Worm (Caenorhabditis elegans) whole organism, L4 larva: ENCODE measurements around the gene Y104H12D.2.

Experiments
- D1046.2 ChIP-seq: fragments of 200-800 bp; sonication (Bioruptor generic); IDR thresholded peaks from 2 replicates; pipeline ENCODE4 v1.3.6; 2022; ENCODE audit warnings: missing genetic modification characterization, missing compliant biosample characterization
- F49E8.2 ChIP-seq: sonication (generic microtip); optimal IDR thresholded peaks from 2 replicates; lab custom pipeline; 2016; ENCODE audit warnings: missing compliant biosample characterization, mild to moderate bottlenecking, missing genetic modification characterization, borderline replicate concordance
- T20F7.1 ChIP-seq: fragments of 200-800 bp; sonication (Bioruptor generic); optimal IDR thresholded peaks from 2 replicates; lab custom pipeline; 2018; ENCODE audit warnings: mild to moderate bottlenecking, missing genetic modification characterization, missing compliant biosample characterization
- Y75B8A.6 ChIP-seq: fragments of 200-800 bp; sonication (Bioruptor generic); IDR thresholded peaks from 2 replicates; pipeline ENCODE4 v1.3.6; 2022; ENCODE audit warnings: missing genetic modification reagents, missing genetic modification characterization, missing compliant biosample characterization
- aha-1 ChIP-seq: fragments of 150-350 bp; peaks from one replicate; lab custom pipeline; 2014; ENCODE audit warnings: missing biosample characterization, missing genetic modification characterization
- ama-1 ChIP-seq: fragments of 150-350 bp; optimal IDR thresholded peaks from 2 replicates; lab custom pipeline; 2014; ENCODE audit warnings: inconsistent platforms, mixed read lengths
- ceh-32 ChIP-seq: sonication (generic microtip); optimal IDR thresholded peaks from 2 replicates; lab custom pipeline; 2016; ENCODE audit warnings: mild to moderate bottlenecking, missing genetic modification characterization, missing compliant biosample characterization; ENCODE audit not compliant: poor library complexity
- ceh-62 ChIP-seq: sonication (generic microtip); optimal IDR thresholded peaks from 2 replicates; lab custom pipeline; 2017; ENCODE audit warnings: missing biosample characterization, missing genetic modification characterization
- ces-1 ChIP-seq: fragments of 150-350 bp; sonication (generic microtip); optimal IDR thresholded peaks from 4 replicates; lab custom pipeline; 2014; ENCODE audit warnings: missing biosample characterization, missing genetic modification reagents, missing genetic modification characterization
- daf-16 ChIP-seq, 3 experiments: sonication (generic microtip); optimal IDR thresholded peaks; 2 replicates each; lab custom pipeline; 2016 to 2017; ENCODE audit warnings: missing genetic modification characterization in 3 of 3, missing genetic modification reagents in 3 of 3, mild to moderate bottlenecking in 2 of 3, missing compliant biosample characterization in 2 of 3, missing biosample characterization in 1 of 3, moderate library complexity in 1 of 3
- dmd-6 ChIP-seq: fragments of 200-800 bp; sonication (Bioruptor generic); IDR thresholded peaks from 2 replicates; pipeline ENCODE4 v1.3.6; 2022; ENCODE audit warnings: missing genetic modification reagents, missing genetic modification characterization, missing compliant biosample characterization
- dpl-1 ChIP-seq: fragments of 150-350 bp; optimal IDR thresholded peaks from 2 replicates; lab custom pipeline; 2014; ENCODE audit warnings: missing biosample characterization, missing genetic modification reagents, missing genetic modification characterization
- dve-1 ChIP-seq: sonication (generic microtip); optimal IDR thresholded peaks from 2 replicates; lab custom pipeline; 2017; ENCODE audit warnings: antibody characterized with exemption, mild to moderate bottlenecking, missing genetic modification characterization, missing compliant biosample characterization; ENCODE audit not compliant: insufficient read depth
- egl-27 ChIP-seq: sonication (generic microtip); optimal IDR thresholded peaks from 3 replicates; lab custom pipeline; 2017; ENCODE audit warnings: missing biosample characterization, missing genetic modification reagents, missing genetic modification characterization
- egl-43 ChIP-seq: fragments of 200-800 bp; sonication (Bioruptor generic); IDR thresholded peaks from 2 replicates; pipeline ENCODE4 v1.3.6; 2022; ENCODE audit warnings: missing genetic modification reagents, missing genetic modification characterization, missing compliant biosample characterization
- hif-1 ChIP-seq, 2 experiments: sonication (generic microtip); optimal IDR thresholded peaks; 2 replicates each; lab custom pipeline; 2016 to 2017; ENCODE audit warnings: missing compliant biosample characterization in 2 of 2, missing genetic modification characterization in 2 of 2, missing genetic modification reagents in 2 of 2, missing genotype in 2 of 2, mild to moderate bottlenecking in 1 of 2
- hlh-11 ChIP-seq: fragments of 200-800 bp; sonication (Bioruptor generic); optimal IDR thresholded peaks from 2 replicates; lab custom pipeline; 2018; ENCODE audit warnings: mild to moderate bottlenecking, missing genetic modification characterization, missing compliant biosample characterization
- hlh-30 ChIP-seq: sonication (generic microtip); optimal IDR thresholded peaks from 2 replicates; lab custom pipeline; 2017; ENCODE audit warnings: antibody characterized with exemption, mild to moderate bottlenecking, missing genetic modification characterization, missing compliant biosample characterization; ENCODE audit not compliant: insufficient read depth
- hmg-1.1 ChIP-seq: fragments of 200-800 bp; sonication (Bioruptor generic); IDR thresholded peaks from 2 replicates; pipeline ENCODE4 v1.3.6; 2022; ENCODE audit warnings: missing genetic modification reagents, missing genetic modification characterization, missing compliant biosample characterization
- lin-1 ChIP-seq: fragments of 200-800 bp; sonication (Bioruptor generic); IDR thresholded peaks from 2 replicates; pipeline ENCODE4 v1.3.6; 2022; ENCODE audit warnings: missing genetic modification reagents, missing genetic modification characterization, missing compliant biosample characterization
- lin-13 ChIP-seq: fragments of 150-350 bp; optimal IDR thresholded peaks from 2 replicates; lab custom pipeline; 2014; ENCODE audit warnings: missing biosample characterization, missing genetic modification reagents, missing genetic modification characterization
- lin-39 ChIP-seq: fragments of 150-350 bp; optimal IDR thresholded peaks from 2 replicates; lab custom pipeline; 2014; ENCODE audit warnings: missing biosample characterization, missing genetic modification reagents, missing genetic modification characterization
- mdl-1 ChIP-seq, 2 experiments: fragments of 150-350 bp in 1 of 2; sonication (generic microtip) in 1 of 2; optimal IDR thresholded peaks; 2 replicates each; lab custom pipeline; 2014 to 2017; ENCODE audit warnings: missing biosample characterization in 2 of 2, missing genetic modification characterization in 2 of 2
- mxl-3 ChIP-seq: fragments of 200-800 bp; sonication (Bioruptor generic); optimal IDR thresholded peaks from 2 replicates; lab custom pipeline; 2018; ENCODE audit warnings: mild to moderate bottlenecking, missing genetic modification characterization, missing compliant biosample characterization
- nhr-28 ChIP-seq: fragments of 150-350 bp; optimal IDR thresholded peaks from 2 replicates; lab custom pipeline; 2014; ENCODE audit warnings: missing biosample characterization, missing genetic modification characterization
- nhr-41 ChIP-seq: fragments of 200-800 bp; sonication (Bioruptor generic); IDR thresholded peaks from 2 replicates; pipeline ENCODE4 v1.3.6; 2022; ENCODE audit warnings: missing genetic modification reagents, missing genetic modification characterization, missing compliant biosample characterization
- nhr-48 ChIP-seq: sonication (generic microtip); optimal IDR thresholded peaks from 2 replicates; lab custom pipeline; 2016; ENCODE audit warnings: mild to moderate bottlenecking, missing genetic modification characterization, missing compliant biosample characterization
- nhr-6 ChIP-seq: fragments of 150-350 bp; optimal IDR thresholded peaks from 2 replicates; lab custom pipeline; 2014; ENCODE audit warnings: missing biosample characterization, missing genetic modification characterization
- pha-4 ChIP-seq, 2 experiments: fragments of 150-350 bp in 1 of 2; fragments of 200-800 bp in 1 of 2; sonication (Bioruptor generic) in 1 of 2; IDR thresholded peaks in 1 of 2; optimal IDR thresholded peaks in 1 of 2; 2 replicates each; pipeline versions ENCODE4 v1.3.6 to Lab custom; 2014 to 2022; ENCODE audit warnings: missing genetic modification characterization in 2 of 2, missing genetic modification reagents in 2 of 2, missing biosample characterization in 1 of 2, missing compliant biosample characterization in 1 of 2
- php-3 ChIP-seq: fragments of 200-800 bp; sonication (Bioruptor generic); IDR thresholded peaks from 2 replicates; pipeline ENCODE4 v1.3.6; 2022; ENCODE audit warnings: missing genetic modification reagents, missing genetic modification characterization, missing compliant biosample characterization
- pqm-1 ChIP-seq: sonication (generic microtip); optimal IDR thresholded peaks from 2 replicates; lab custom pipeline; 2017; ENCODE audit warnings: missing biosample characterization, missing genetic modification characterization
- rbr-2 ChIP-seq: sonication (generic microtip); optimal IDR thresholded peaks from 2 replicates; lab custom pipeline; 2016; ENCODE audit warnings: missing genotype, missing genetic modification characterization, missing compliant biosample characterization
- sdz-12 ChIP-seq: fragments of 200-800 bp; sonication (Bioruptor generic); optimal IDR thresholded peaks from 2 replicates; lab custom pipeline; 2018; ENCODE audit warnings: mild to moderate bottlenecking, missing genetic modification characterization, missing compliant biosample characterization
- set-16 ChIP-seq: fragments of 200-800 bp; sonication (Bioruptor generic); IDR thresholded peaks from 2 replicates; pipeline ENCODE4 v1.3.6; 2022; ENCODE audit warnings: missing genetic modification reagents, missing genetic modification characterization, missing compliant biosample characterization
- skn-1 ChIP-seq: fragments of 150-350 bp; optimal IDR thresholded peaks from 2 replicates; lab custom pipeline; 2014; ENCODE audit warnings: missing biosample characterization, missing genetic modification characterization
- tra-1 ChIP-seq: fragments of 200-800 bp; sonication (Bioruptor generic); IDR thresholded peaks from 2 replicates; pipeline ENCODE4 v1.3.6; 2022; ENCODE audit warnings: missing genetic modification reagents, missing genetic modification characterization, missing compliant biosample characterization
- unc-39 ChIP-seq: sonication (generic microtip); optimal IDR thresholded peaks from 2 replicates; lab custom pipeline; 2017; ENCODE audit warnings: missing biosample characterization, missing genetic modification characterization
- unc-62 ChIP-seq, 3 experiments: fragments of 150-350 bp in 1 of 3; sonication (generic microtip); optimal IDR thresholded peaks in 2 of 3; peaks in 1 of 3; 1 replicate in 1 of 3; 2 replicates in 2 of 3; lab custom pipeline; 2014 to 2017; ENCODE audit warnings: missing biosample characterization in 3 of 3, missing genetic modification characterization in 3 of 3, missing genetic modification reagents in 3 of 3, missing genotype in 1 of 3
- vab-7 ChIP-seq: fragments of 200-800 bp; sonication (Bioruptor generic); IDR thresholded peaks from 2 replicates; pipeline ENCODE4 v1.3.6; 2022; ENCODE audit warnings: missing genetic modification reagents, missing genetic modification characterization, missing compliant biosample characterization
- zfp-3 ChIP-seq: fragments of 200-800 bp; sonication (Bioruptor generic); conservative IDR thresholded peaks from 2 replicates; pipeline ENCODE4 v1.3.6; 2022; ENCODE audit warnings: missing genetic modification reagents, missing genetic modification characterization, missing compliant biosample characterization
- zip-11 ChIP-seq: fragments of 200-800 bp; sonication (Bioruptor generic); IDR thresholded peaks from 2 replicates; pipeline ENCODE4 v1.3.6; 2022; ENCODE audit warnings: missing genetic modification characterization, missing compliant biosample characterization
- zip-2 ChIP-seq: fragments of 150-350 bp; optimal IDR thresholded peaks from 2 replicates; lab custom pipeline; 2014; ENCODE audit warnings: missing biosample characterization, missing genetic modification characterization

Y104H12D.2 gene

ce11 chrIV:1163126-1163525, 14.7 kb upstream of the Y104H12D.2 start, which contains the start of gene C50A2.7:
Gene C50A2.7 (plus strand): TSS chrIV:1163426.
- TF ChIP-seq unc-62 (GFP tag; optimal IDR thresholded peaks at IDR 0.05 in 1 of 2; lab: Kevin White, UChicago) = peak in 1 of 2 experiments; percentile 85
- TF ChIP-seq unc-62 (tag; optimal IDR thresholded peaks at IDR 0.05; lab: Kevin White, UChicago) = no peak
- no peak for TF ChIP-seq D1046.2

- TF ChIP-seq vab-7 (GFP tag; lab: Robert Waterston, UW) = no peak
- peak; percentile 8 for TF ChIP-seq aha-1 (tag; lab: Kevin White, UChicago)
- TF ChIP-seq tra-1 (GFP tag; lab: Robert Waterston, UW) = no peak
Observed at ce11 chrIV:1167352-1167751, 10.5 kb upstream of the Y104H12D.2 start.

ce11 chrIV:1168311-1168965, 9.4 kb upstream of the Y104H12D.2 start:
- TF ChIP-seq lin-39 (tag; lab: Kevin White, UChicago) (no peak), vab-7 (GFP tag; lab: Robert Waterston, UW) (no peak), dve-1 (tag; lab: Kevin White, UChicago) (peak; percentile 52), unc-62 (GFP tag; optimal IDR thresholded peaks at IDR 0.05 in 1 of 2; lab: Kevin White, UChicago) (peak in 1 of 2 experiments; percentile 87), unc-62 (tag; optimal IDR thresholded peaks at IDR 0.05; lab: Kevin White, UChicago) (no peak), hlh-30 (tag; lab: Kevin White, UChicago) (peak; percentile 88), T20F7.1 (GFP tag; lab: Kevin White, UChicago) (peak; percentile 72), dpl-1 (GFP tag; lab: Kevin White, UChicago) (peak; percentile 29), ceh-32 (tag; lab: Kevin White, UChicago) (no peak), unc-39 (tag; lab: Kevin White, UChicago) (no peak), ces-1 (GFP tag; lab: Kevin White, UChicago) (no peak), nhr-48 (tag; lab: Kevin White, UChicago) (no peak), pha-4 (GFP tag; IDR thresholded peaks at IDR 0.05; lab: Robert Waterston, UW) (no peak), pha-4 (tag; optimal IDR thresholded peaks at IDR 0.05; lab: Kevin White, UChicago) (no peak), F49E8.2 (tag; lab: Kevin White, UChicago) (no peak), mdl-1 (tag; optimal IDR thresholded peaks at IDR 0.05; lab: Kevin White, UChicago) (peak; percentile 65 to 93), aha-1 (tag; lab: Kevin White, UChicago) (peak; percentile 65), nhr-6 (peak; percentile 71), nhr-28 (peak; percentile 4), pqm-1 (tag; lab: Kevin White, UChicago) (no peak), php-3 (GFP tag; lab: Robert Waterston, UW) (no peak), zfp-3 (GFP tag; lab: Robert Waterston, UW) (no peak), skn-1 (tag; lab: Kevin White, UChicago) (no peak), lin-13 (no peak), egl-27 (no peak), egl-43 (no peak), hif-1 (tag; optimal IDR thresholded peaks at IDR 0.05; lab: Kevin White, UChicago) (peak in 1 of 2 experiments; percentile 41), zip-11 (GFP tag; lab: Robert Waterston, UW) (no peak), daf-16 (GFP tag; optimal IDR thresholded peaks at IDR 0.05; lab: Kevin White, UChicago) (peak in 1 of 2 experiments; percentile 58), daf-16 (tag; optimal IDR thresholded peaks at IDR 0.05; lab: Kevin White, UChicago) (peak; percentile 47), Y75B8A.6 (GFP tag; lab: Robert Waterston, UW) (no peak), dmd-6 (GFP tag; lab: Robert Waterston, UW) (peak; percentile 40), set-16 (GFP tag; lab: Robert Waterston, UW) (0 out of 2 replicates have a peak, but pooled peaks have one; percentile 13), nhr-41 (GFP tag; lab: Robert Waterston, UW) (no peak), hmg-1.1 (GFP tag; lab: Robert Waterston, UW) (peak; percentile 71), lin-1 (GFP tag; lab: Robert Waterston, UW) (no peak), ceh-62 (tag; lab: Kevin White, UChicago) (no peak), ama-1 (lab: Kevin White, UChicago) (no peak), hlh-11 (tag; lab: Kevin White, UChicago) (peak; percentile 79), zip-2 (tag; lab: Kevin White, UChicago) (no peak), mxl-3 (GFP tag; lab: Kevin White, UChicago) (peak; percentile 75), rbr-2 (tag; lab: Kevin White, UChicago) (peak; percentile 46), sdz-12 (GFP tag; lab: Kevin White, UChicago) (no peak)
